Worm (Caenorhabditis elegans) whole organism, early embryonic: ENCODE results near the gene smgl-2.

Source experiments
- B0310.2 ChIP-seq: sonication (generic microtip); optimal IDR thresholded peaks from 2 replicates; lab custom pipeline; 2016; ENCODE audit warnings: mild to moderate bottlenecking, missing genetic modification characterization, missing compliant biosample characterization
- F13C5.2 ChIP-seq: sonication (generic microtip); optimal IDR thresholded peaks from 2 replicates; lab custom pipeline; 2017; ENCODE audit warnings: mild to moderate bottlenecking, missing genetic modification characterization, inconsistent platforms, missing compliant biosample characterization
- aly-1 ChIP-seq: sonication (generic microtip); optimal IDR thresholded peaks from 2 replicates; lab custom pipeline; 2016; ENCODE audit warnings: missing genetic modification characterization, missing compliant biosample characterization
- ama-1 ChIP-seq: fragments of 150-350 bp; optimal IDR thresholded peaks from 2 replicates; lab custom pipeline; 2014
- ceh-13 ChIP-seq: fragments of 200-800 bp; sonication (Bioruptor generic); optimal IDR thresholded peaks from 2 replicates; lab custom pipeline; 2018; ENCODE audit warnings: mild to moderate bottlenecking, missing genetic modification characterization, missing compliant biosample characterization
- ceh-36 ChIP-seq: sonication (generic microtip); optimal IDR thresholded peaks from 2 replicates; lab custom pipeline; 2016; ENCODE audit warnings: missing genetic modification characterization, inconsistent platforms, missing compliant biosample characterization
- ets-7 ChIP-seq: sonication (generic microtip); optimal IDR thresholded peaks from 2 replicates; lab custom pipeline; 2016; ENCODE audit warnings: missing genotype, missing genetic modification characterization, missing compliant biosample characterization
- flt-1 ChIP-seq: fragments of 200-800 bp; sonication (Bioruptor generic); IDR thresholded peaks from 2 replicates; pipeline ENCODE4 v1.3.6; 2022; ENCODE audit warnings: missing genetic modification characterization, missing compliant biosample characterization
- hmbx-1 ChIP-seq: sonication (generic microtip); optimal IDR thresholded peaks from 2 replicates; lab custom pipeline; 2016; ENCODE audit warnings: mild to moderate bottlenecking, missing genetic modification characterization, missing compliant biosample characterization
- hmg-4 ChIP-seq: fragments of 200-800 bp; sonication (Bioruptor generic); optimal IDR thresholded peaks from 2 replicates; lab custom pipeline; 2018; ENCODE audit warnings: mild to moderate bottlenecking, missing genetic modification characterization, missing compliant biosample characterization
- hnd-1 ChIP-seq: sonication (generic microtip); optimal IDR thresholded peaks from 2 replicates; lab custom pipeline; 2016; ENCODE audit warnings: missing genetic modification characterization, missing compliant biosample characterization
- pes-1 ChIP-seq: fragments of 200-800 bp; sonication (Bioruptor generic); IDR thresholded peaks from 2 replicates; pipeline ENCODE4 v1.3.6; 2022; ENCODE audit warnings: missing genetic modification reagents, missing genetic modification characterization, missing compliant biosample characterization
- scrt-1 ChIP-seq: fragments of 200-800 bp; sonication (Bioruptor generic); IDR thresholded peaks from 2 replicates; pipeline ENCODE4 v1.3.6; 2022; ENCODE audit warnings: missing genetic modification characterization, missing compliant biosample characterization
- sea-1 ChIP-seq: fragments of 200-800 bp; sonication (Bioruptor generic); conservative IDR thresholded peaks from 2 replicates; pipeline ENCODE4 v1.3.6; 2022; ENCODE audit warnings: missing genetic modification characterization, missing compliant biosample characterization
- tbx-11 ChIP-seq: fragments of 200-800 bp; sonication (Bioruptor generic); IDR thresholded peaks from 2 replicates; pipeline ENCODE4 v1.3.6; 2022; ENCODE audit warnings: missing genetic modification characterization, missing compliant biosample characterization
- tbx-37 ChIP-seq: fragments of 200-800 bp; sonication (Bioruptor generic); conservative IDR thresholded peaks from 2 replicates; pipeline ENCODE4 v1.3.6; 2022; ENCODE audit warnings: missing genetic modification reagents, missing genetic modification characterization, missing compliant biosample characterization
- tra-4 ChIP-seq: sonication (generic microtip); optimal IDR thresholded peaks from 2 replicates; lab custom pipeline; 2017; ENCODE audit warnings: missing genetic modification characterization, missing compliant biosample characterization

smgl-2 gene

ce11 chrIV:3700554-3700953 lies 25.4 kb upstream of the smgl-2 start, which contains the start of gene Y37E11AL.9:
Gene Y37E11AL.9, minus strand, starts transcription at chrIV:3700654.
- TF ChIP-seq tbx-37 (GFP tag; lab: Robert Waterston, UW) (no peak), tbx-11 (GFP tag; lab: Robert Waterston, UW) (no peak), pes-1 (GFP tag; lab: Robert Waterston, UW) (no peak), B0310.2 (no peak), flt-1 (GFP tag; lab: Robert Waterston, UW) (no peak), hnd-1 (tag; lab: Kevin White, UChicago) (no peak), tra-4 (tag; lab: Kevin White, UChicago) (no peak), ceh-36 (tag; lab: Kevin White, UChicago) (no peak), sea-1 (GFP tag; lab: Robert Waterston, UW) (no peak), hmbx-1 (tag; lab: Kevin White, UChicago) (no peak), ets-7 (tag; lab: Kevin White, UChicago) (no peak), ama-1 (no peak), hmg-4 (no peak), ceh-13 (no peak), aly-1 (tag; lab: Kevin White, UChicago) (no peak), F13C5.2 (tag; lab: Kevin White, UChicago) (no peak), scrt-1 (GFP tag; lab: Robert Waterston, UW) (no peak)

ce11 chrIV:3701892-3702291 lies 24.1 kb upstream of the smgl-2 start, which contains the start of gene Y37E11AL.12:
Gene Y37E11AL.12, minus strand, starts transcription at chrIV:3701992.
- TF ChIP-seq sea-1 (GFP tag; lab: Robert Waterston, UW) (no peak), F13C5.2 (tag; lab: Kevin White, UChicago) (no peak), ceh-36 (tag; lab: Kevin White, UChicago) (no peak), ets-7 (tag; lab: Kevin White, UChicago) (no peak), ama-1 (no peak), tra-4 (tag; lab: Kevin White, UChicago) (no peak), tbx-11 (GFP tag; lab: Robert Waterston, UW) (no peak), aly-1 (tag; lab: Kevin White, UChicago) (no peak), hmbx-1 (tag; lab: Kevin White, UChicago) (no peak), scrt-1 (GFP tag; lab: Robert Waterston, UW) (no peak), pes-1 (GFP tag; lab: Robert Waterston, UW) (no peak), B0310.2 (no peak), hmg-4 (no peak), hnd-1 (tag; lab: Kevin White, UChicago) (no peak), tbx-37 (GFP tag; lab: Robert Waterston, UW) (no peak), flt-1 (GFP tag; lab: Robert Waterston, UW) (no peak), ceh-13 (no peak)

- TF ChIP-seq B0310.2, result no peak
- TF ChIP-seq pes-1 (GFP tag; lab: Robert Waterston, UW), result no peak
- no peak for TF ChIP-seq ceh-13
- TF ChIP-seq ceh-36 (tag; lab: Kevin White, UChicago), result no peak
- TF ChIP-seq tbx-11 (GFP tag; lab: Robert Waterston, UW), result no peak
- no peak for TF ChIP-seq hmbx-1 (tag; lab: Kevin White, UChicago)
- no peak for TF ChIP-seq sea-1 (GFP tag; lab: Robert Waterston, UW)
- TF ChIP-seq ama-1, result no peak
- TF ChIP-seq F13C5.2 (tag; lab: Kevin White, UChicago), result no peak
- TF ChIP-seq hmg-4, result no peak
- TF ChIP-seq aly-1 (tag; lab: Kevin White, UChicago), result no peak
- TF ChIP-seq scrt-1 (GFP tag; lab: Robert Waterston, UW), result no peak
- no peak for TF ChIP-seq flt-1 (GFP tag; lab: Robert Waterston, UW)
- TF ChIP-seq ets-7 (tag; lab: Kevin White, UChicago), result no peak
- TF ChIP-seq tbx-37 (GFP tag; lab: Robert Waterston, UW), result no peak
- no peak for TF ChIP-seq hnd-1 (tag; lab: Kevin White, UChicago)
- no peak for TF ChIP-seq tra-4 (tag; lab: Kevin White, UChicago)
Measured at ce11 chrIV:3709200-3709599, 16.8 kb upstream of the smgl-2 start, which contains the start of gene Y37E11AL.1. Gene Y37E11AL.1, plus strand, starts transcription at chrIV:3709500.

- TF ChIP-seq ceh-36 (tag; lab: Kevin White, UChicago), result no peak
- TF ChIP-seq hmbx-1 (tag; lab: Kevin White, UChicago), result no peak
- TF ChIP-seq tbx-11 (GFP tag; lab: Robert Waterston, UW), result no peak
- TF ChIP-seq tbx-37 (GFP tag; lab: Robert Waterston, UW), result no peak
- no peak for TF ChIP-seq hnd-1 (tag; lab: Kevin White, UChicago)
- TF ChIP-seq F13C5.2 (tag; lab: Kevin White, UChicago), result no peak
- TF ChIP-seq pes-1 (GFP tag; lab: Robert Waterston, UW), result no peak
- TF ChIP-seq sea-1 (GFP tag; lab: Robert Waterston, UW), result no peak
- TF ChIP-seq tra-4 (tag; lab: Kevin White, UChicago), result no peak
- TF ChIP-seq scrt-1 (GFP tag; lab: Robert Waterston, UW), result no peak
- no peak for TF ChIP-seq ama-1
- no peak for TF ChIP-seq aly-1 (tag; lab: Kevin White, UChicago)
Measured at ce11 chrIV:3710737-3711136, 15.2 kb upstream of the smgl-2 start.

DNA sequence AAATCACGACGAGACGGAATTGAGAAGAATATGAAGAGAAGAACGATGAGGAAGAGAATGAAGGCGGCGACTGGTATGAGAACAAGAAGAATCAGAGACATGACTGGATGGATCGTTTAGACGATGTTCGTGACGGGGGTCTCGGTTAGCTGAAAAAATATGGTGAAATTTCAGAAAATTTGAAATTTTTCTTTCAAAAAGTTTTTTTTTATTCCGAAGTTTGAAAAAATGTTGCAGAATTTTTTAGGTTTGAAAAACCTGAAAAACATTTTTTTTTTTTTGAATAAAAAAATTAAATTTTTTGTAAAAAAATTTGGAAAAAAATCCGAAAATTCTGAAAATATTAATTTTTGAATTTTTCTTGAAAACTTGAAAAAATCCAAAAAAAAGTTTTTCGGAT lies 6.9 kb upstream of the smgl-2 start, which contains the start of gene Y37E11AM.3:
Gene Y37E11AM.3 (minus strand): TSS at position 101 of the 400 bp plus-strand sequence.
- TF ChIP-seq hnd-1 (tag; lab: Kevin White, UChicago), result no peak

- no peak for TF ChIP-seq hmg-4
Measured at ce11 chrIV:3720644-3721043, 5.3 kb upstream of the smgl-2 start.

DNA sequence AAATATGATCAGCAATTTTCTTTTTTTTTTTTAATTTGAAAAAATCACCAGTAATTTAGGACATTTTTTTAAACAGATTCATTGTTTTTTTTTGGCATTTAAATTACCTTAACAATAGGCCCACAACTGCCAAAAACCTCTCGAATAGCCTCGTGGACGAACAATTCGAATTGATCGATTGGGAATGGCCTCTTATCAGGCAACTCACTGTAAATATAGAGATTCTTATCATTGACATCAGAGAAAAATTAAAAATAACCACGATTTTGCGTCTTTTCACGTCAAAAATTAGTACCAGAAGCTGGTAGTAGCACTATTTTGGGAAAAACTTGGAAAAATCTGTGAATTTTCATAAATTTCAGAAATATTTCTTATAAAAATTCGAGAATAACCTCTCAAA lies 4.0 kb upstream of the smgl-2 start:
- no peak for TF ChIP-seq flt-1 (GFP tag; lab: Robert Waterston, UW)
- no peak for TF ChIP-seq pes-1 (GFP tag; lab: Robert Waterston, UW)
- TF ChIP-seq ceh-13, result no peak
- TF ChIP-seq hmg-4, result no peak
- no peak for TF ChIP-seq scrt-1 (GFP tag; lab: Robert Waterston, UW)
- no peak for TF ChIP-seq F13C5.2 (tag; lab: Kevin White, UChicago)
- TF ChIP-seq tra-4 (tag; lab: Kevin White, UChicago), result no peak
- TF ChIP-seq ets-7 (tag; lab: Kevin White, UChicago), result no peak
- no peak for TF ChIP-seq ama-1
- no peak for TF ChIP-seq tbx-37 (GFP tag; lab: Robert Waterston, UW)
- TF ChIP-seq hnd-1 (tag; lab: Kevin White, UChicago), result no peak
- TF ChIP-seq aly-1 (tag; lab: Kevin White, UChicago), result no peak
- no peak for TF ChIP-seq ceh-36 (tag; lab: Kevin White, UChicago)
- TF ChIP-seq sea-1 (GFP tag; lab: Robert Waterston, UW), result no peak
